Fruit fly (Drosophila melanogaster) S2 (cell line): Measurements from ENCODE around the gene CG34135.

ENCODE experiments used
- CG8478 ChIP-seq: fragments of >200 bp; optimal IDR thresholded peaks from 2 replicates; lab custom pipeline; 2018
- CTCF ChIP-seq, 2 experiments: fragments of >200 bp; optimal IDR thresholded peaks; 2 replicates each; lab custom pipeline; 2018

- TF ChIP-seq CG8478 (no peak), CTCF (optimal IDR thresholded peaks at IDR 0.05; lab: Kevin White, UChicago) (no peak)
Observed at dm6 chr3R:8807831-8808517, 40.0 kb upstream of the CG34135 start.
